Fruit fly (Drosophila melanogaster) whole organism, prepupa: ENCODE results near the gene cnir.

Experiments used
- Blimp-1 ChIP-seq: fragments of 200-800 bp; sonication (Bioruptor generic); optimal IDR thresholded peaks from 3 replicates; lab custom pipeline; 2017; ENCODE audit warnings: missing biosample characterization, missing genetic modification characterization, mild to moderate bottlenecking, moderate library complexity, missing genetic modification reagents
- CG34406 ChIP-seq: fragments of 200-800 bp; sonication (Bioruptor generic); optimal IDR thresholded peaks from 3 replicates; lab custom pipeline; 2016; ENCODE audit warnings: missing biosample characterization, missing genetic modification characterization
- CG8319 ChIP-seq: fragments of 200-800 bp; sonication (Bioruptor generic); optimal IDR thresholded peaks from 3 replicates; lab custom pipeline; 2016; ENCODE audit warnings: missing biosample characterization, missing genetic modification characterization
- OdsH ChIP-seq: fragments of 200-800 bp; sonication (Bioruptor generic); optimal IDR thresholded peaks from 3 replicates; lab custom pipeline; 2016; ENCODE audit warnings: missing biosample characterization, missing genetic modification characterization
- Smox ChIP-seq: fragments of 200-800 bp; sonication (Bioruptor generic); optimal IDR thresholded peaks from 3 replicates; lab custom pipeline; 2016; ENCODE audit warnings: missing biosample characterization, missing genetic modification characterization
- topi ChIP-seq: fragments of 200-800 bp; sonication (Bioruptor generic); optimal IDR thresholded peaks from 3 replicates; lab custom pipeline; 2016; ENCODE audit warnings: missing biosample characterization, missing genetic modification characterization

dm6 chr2L:3057951-3058771, 18.5 kb upstream of the cnir start:
- TF ChIP-seq CG8319 (no peak), OdsH (no peak), Blimp-1 (no peak), topi (GFP tag; lab: Kevin White, UChicago) (no peak), Smox (GFP tag; lab: Kevin White, UChicago) (no peak), CG34406 (GFP tag; lab: Kevin White, UChicago) (no peak)
